Worm (Caenorhabditis elegans) whole organism, early embryonic: ENCODE data around the gene Y53F4B.39.

Source experiments
- F13C5.2 ChIP-seq: sonication (generic microtip); optimal IDR thresholded peaks from 2 replicates; lab custom pipeline; 2017; ENCODE audit warnings: mild to moderate bottlenecking, missing genetic modification characterization, inconsistent platforms, missing compliant biosample characterization
- ama-1 ChIP-seq: fragments of 150-350 bp; optimal IDR thresholded peaks from 2 replicates; lab custom pipeline; 2014
- ceh-13 ChIP-seq: fragments of 200-800 bp; sonication (Bioruptor generic); optimal IDR thresholded peaks from 2 replicates; lab custom pipeline; 2018; ENCODE audit warnings: mild to moderate bottlenecking, missing genetic modification characterization, missing compliant biosample characterization
- ceh-36 ChIP-seq: sonication (generic microtip); optimal IDR thresholded peaks from 2 replicates; lab custom pipeline; 2016; ENCODE audit warnings: missing genetic modification characterization, inconsistent platforms, missing compliant biosample characterization
- ets-7 ChIP-seq: sonication (generic microtip); optimal IDR thresholded peaks from 2 replicates; lab custom pipeline; 2016; ENCODE audit warnings: missing genotype, missing genetic modification characterization, missing compliant biosample characterization
- hmbx-1 ChIP-seq: sonication (generic microtip); optimal IDR thresholded peaks from 2 replicates; lab custom pipeline; 2016; ENCODE audit warnings: mild to moderate bottlenecking, missing genetic modification characterization, missing compliant biosample characterization
- hnd-1 ChIP-seq: sonication (generic microtip); optimal IDR thresholded peaks from 2 replicates; lab custom pipeline; 2016; ENCODE audit warnings: missing genetic modification characterization, missing compliant biosample characterization
- pes-1 ChIP-seq: fragments of 200-800 bp; sonication (Bioruptor generic); IDR thresholded peaks from 2 replicates; pipeline ENCODE4 v1.3.6; 2022; ENCODE audit warnings: missing genetic modification reagents, missing genetic modification characterization, missing compliant biosample characterization
- tra-4 ChIP-seq: sonication (generic microtip); optimal IDR thresholded peaks from 2 replicates; lab custom pipeline; 2017; ENCODE audit warnings: missing genetic modification characterization, missing compliant biosample characterization

- no peak for TF ChIP-seq ets-7 (tag; lab: Kevin White, UChicago)
- TF ChIP-seq F13C5.2 (tag; lab: Kevin White, UChicago): no peak
- TF ChIP-seq ama-1 (lab: Kevin White, UChicago): no peak
- no peak for TF ChIP-seq hmbx-1
- TF ChIP-seq ceh-36 (tag; lab: Kevin White, UChicago): no peak
- no peak for TF ChIP-seq pes-1 (GFP tag; lab: Robert Waterston, UW)
- TF ChIP-seq ceh-13: no peak
- no peak for TF ChIP-seq tra-4
- TF ChIP-seq hnd-1 (tag; lab: Kevin White, UChicago): no peak
Measured at ce11 chrII:15143729-15144128, 33.8 kb downstream of the Y53F4B.39 start.
